Fruit fly (Drosophila melanogaster): ENCODE results near the gene CG2854.
A peak's percentile ranks its signal among the peaks of the same experiment; 100 is the strongest.

DNA sequence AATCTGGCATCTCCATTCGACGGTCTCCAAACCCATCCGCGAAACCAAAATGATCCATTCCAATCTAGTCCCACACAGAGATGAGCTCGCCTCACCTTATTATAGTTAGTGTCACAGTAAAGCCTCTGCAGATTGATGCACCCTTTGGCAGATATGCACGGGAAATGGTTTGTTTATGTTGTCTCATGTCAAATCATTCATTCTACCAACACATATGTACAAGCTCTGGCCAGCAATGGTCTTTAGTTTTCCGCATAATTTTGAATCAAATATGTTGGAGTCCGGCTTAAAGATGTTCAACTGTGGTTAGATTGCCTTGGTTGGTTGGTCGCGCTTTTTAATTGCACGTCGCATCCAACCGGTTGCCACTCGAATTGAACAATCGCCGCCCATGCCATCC, 31.3 kb downstream of the CG2854 start:
- TF ChIP-seq Blimp-1 (GFP tag; optimal IDR thresholded peaks at IDR 0.05) (no peak), CG4318 (GFP tag; optimal IDR thresholded peaks at IDR 0.05) (peak; percentile 61), CG11762 (GFP tag; optimal IDR thresholded peaks at IDR 0.05; ENCODE audit: insufficient read depth) (no peak), Sox102F (GFP tag; optimal IDR thresholded peaks at IDR 0.05) (peak; percentile 17), pdm3 (GFP tag; optimal IDR thresholded peaks at IDR 0.05) (peak; percentile 79), CG6808 (GFP tag; optimal IDR thresholded peaks at IDR 0.05) (no peak), Ets96B (tag; optimal IDR thresholded peaks at IDR 0.05) (no peak), Smox (GFP tag; optimal IDR thresholded peaks at IDR 0.05) (no peak), CG6792 (GFP tag; optimal IDR thresholded peaks at IDR 0.05) (peak; percentile 73), CG11902 (GFP tag; optimal IDR thresholded peaks at IDR 0.05) (no peak), fkh (GFP tag; optimal IDR thresholded peaks at IDR 0.05) (no peak), CG10669 (GFP tag; optimal IDR thresholded peaks at IDR 0.05) (no peak)
